Worm (Caenorhabditis elegans): ENCODE measurements around the gene Y38E10A.33.

Gene Y38E10A.33

DNA sequence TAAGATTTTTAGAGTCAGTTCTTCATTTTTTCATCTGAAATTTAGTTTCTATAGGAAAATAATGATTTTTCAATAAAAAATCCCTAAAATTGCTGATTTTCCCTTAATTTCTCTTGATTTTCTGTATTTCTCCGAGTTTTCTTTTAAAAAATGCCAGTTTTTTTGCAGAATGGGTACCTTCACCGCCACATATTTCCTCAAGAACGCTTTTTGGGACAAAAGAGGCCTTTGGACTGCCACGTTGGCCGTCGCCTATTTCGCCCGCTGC, 645 bp downstream of the Y38E10A.33 start, which contains the start of gene Y38E10A.24:
Y38E10A.24 (plus strand) TSS at position 169 of the 268 bp plus-strand sequence.
- no peak for TF ChIP-seq ham-2 (GFP tag; optimal IDR thresholded peaks at IDR 0.05)
- no peak for TF ChIP-seq sem-2 (GFP tag; optimal IDR thresholded peaks at IDR 0.05)
- TF ChIP-seq mep-1 (tag; optimal IDR thresholded peaks at IDR 0.05): no peak
- no peak for TF ChIP-seq ztf-11 (tag; optimal IDR thresholded peaks at IDR 0.05)
- TF ChIP-seq lin-32 (GFP tag; optimal IDR thresholded peaks at IDR 0.05): no peak
- no peak for TF ChIP-seq elt-3 (tag; optimal IDR thresholded peaks at IDR 0.05)

DNA sequence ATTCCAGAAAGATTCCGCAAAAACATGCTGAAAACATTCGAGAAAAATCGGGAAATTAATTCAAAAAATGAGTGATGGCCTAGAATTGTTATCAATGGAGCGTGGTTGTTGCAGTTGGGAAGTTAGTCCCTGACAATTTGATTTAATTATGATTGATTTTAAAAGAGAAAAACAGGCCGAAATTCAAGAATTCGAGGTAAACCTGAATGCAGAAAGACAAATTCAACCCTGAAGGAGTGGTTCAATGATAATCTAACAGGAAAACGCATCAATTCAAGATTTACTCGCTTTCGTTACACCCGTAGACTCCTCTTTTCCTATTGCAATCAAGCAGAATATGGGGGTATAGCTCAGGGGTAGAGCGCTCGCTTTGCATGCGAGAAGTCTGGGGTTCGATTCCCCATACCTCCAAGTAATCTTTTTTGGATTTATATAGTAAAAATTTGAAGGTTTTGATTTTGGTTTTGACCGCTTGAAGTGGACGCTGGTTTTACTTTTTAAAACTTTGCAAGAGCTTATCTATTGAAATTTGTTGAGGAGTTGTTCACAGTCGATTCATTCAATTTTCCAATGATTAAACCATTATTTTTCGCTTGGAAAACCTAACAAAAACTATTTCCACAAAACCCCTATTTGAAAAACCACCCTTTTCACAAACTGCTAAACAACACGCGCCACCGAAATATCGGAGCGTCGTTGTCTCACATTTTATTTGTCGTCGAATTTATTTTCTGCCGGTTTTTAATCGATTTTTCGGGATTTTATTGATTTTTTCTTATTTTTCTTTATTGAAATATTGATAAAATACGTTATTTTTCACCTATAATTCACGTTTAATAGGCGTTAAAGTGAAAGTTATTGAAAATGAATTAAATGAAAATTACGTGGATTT, 1.2 kb downstream of the Y38E10A.33 start:
- peak; percentile 63 for TF ChIP-seq M03D4.4 (tag; optimal IDR thresholded peaks at IDR 0.05)
- TF ChIP-seq nhr-12 (tag; optimal IDR thresholded peaks at IDR 0.05): no peak
- peak; percentile 48 for TF ChIP-seq sptf-1 (tag; optimal IDR thresholded peaks at IDR 0.05)
- TF ChIP-seq elt-3 (tag; optimal IDR thresholded peaks at IDR 0.05): no peak
- peak; percentile 55 for TF ChIP-seq nhr-237 (tag; optimal IDR thresholded peaks at IDR 0.05)
- TF ChIP-seq lin-32 (GFP tag; optimal IDR thresholded peaks at IDR 0.05): no peak
- no peak for TF ChIP-seq snpc-4 (tag; optimal IDR thresholded peaks at IDR 0.05)
- TF ChIP-seq mab-5 (tag; optimal IDR thresholded peaks at IDR 0.05): no peak
- TF ChIP-seq ceh-83 (GFP tag; optimal IDR thresholded peaks at IDR 0.05): peak; percentile 72
- peak; percentile 33 for TF ChIP-seq lin-13 (tag; optimal IDR thresholded peaks at IDR 0.05)
- peak; percentile 15 for TF ChIP-seq bed-3 (GFP tag; optimal IDR thresholded peaks at IDR 0.05)
- TF ChIP-seq hlh-1 (tag; optimal IDR thresholded peaks at IDR 0.05): no peak
- peak; percentile 13 for TF ChIP-seq tbx-8 (GFP tag; optimal IDR thresholded peaks at IDR 0.05)
- TF ChIP-seq flh-1 (GFP tag; optimal IDR thresholded peaks at IDR 0.05): no peak
- no peak for TF ChIP-seq nhr-28 (tag; optimal IDR thresholded peaks at IDR 0.05)
- TF ChIP-seq nhr-2 (tag; optimal IDR thresholded peaks at IDR 0.05): no peak
- TF ChIP-seq unc-39 (tag; optimal IDR thresholded peaks at IDR 0.05): no peak
- TF ChIP-seq blmp-1 (tag; optimal IDR thresholded peaks at IDR 0.05): peak; percentile 21
- no peak for TF ChIP-seq elt-1 (tag; optimal IDR thresholded peaks at IDR 0.05; ENCODE audit: borderline replicate concordance, insufficient read depth)
- peak; percentile 18 for TF ChIP-seq ceh-39 (tag; optimal IDR thresholded peaks at IDR 0.05)
- TF ChIP-seq drap-1 (GFP tag; optimal IDR thresholded peaks at IDR 0.05): peak; percentile 47
- TF ChIP-seq zip-8 (tag; optimal IDR thresholded peaks at IDR 0.05): no peak
- TF ChIP-seq ham-2 (GFP tag; optimal IDR thresholded peaks at IDR 0.05): peak; percentile 27
- peak; percentile 96 for TF ChIP-seq ces-1 (GFP tag; optimal IDR thresholded peaks at IDR 0.05)
- TF ChIP-seq ztf-11 (tag; optimal IDR thresholded peaks at IDR 0.05): no peak
- TF ChIP-seq pha-4 (tag; optimal IDR thresholded peaks at IDR 0.05): peak; percentile 47
- peak; percentile 51 for TF ChIP-seq cnd-1 (tag; optimal IDR thresholded peaks at IDR 0.05)
- peak; percentile 60 for TF ChIP-seq mls-2 (tag; optimal IDR thresholded peaks at IDR 0.05)
- TF ChIP-seq nhr-76 (tag; optimal IDR thresholded peaks at IDR 0.05): no peak
- no peak for TF ChIP-seq ceh-43 (GFP tag; optimal IDR thresholded peaks at IDR 0.05)
- peak; percentile 70 for TF ChIP-seq mep-1 (tag; optimal IDR thresholded peaks at IDR 0.05)
- TF ChIP-seq lsy-2 (tag; optimal IDR thresholded peaks at IDR 0.05): peak; percentile 36
- peak; percentile 37 for TF ChIP-seq sem-2 (GFP tag; optimal IDR thresholded peaks at IDR 0.05)
- TF ChIP-seq unc-62 (GFP tag; optimal IDR thresholded peaks at IDR 0.05): peak; percentile 8
- no peak for TF ChIP-seq unc-120 (tag; optimal IDR thresholded peaks at IDR 0.05; ENCODE audit: poor library complexity, severe bottlenecking)

DNA sequence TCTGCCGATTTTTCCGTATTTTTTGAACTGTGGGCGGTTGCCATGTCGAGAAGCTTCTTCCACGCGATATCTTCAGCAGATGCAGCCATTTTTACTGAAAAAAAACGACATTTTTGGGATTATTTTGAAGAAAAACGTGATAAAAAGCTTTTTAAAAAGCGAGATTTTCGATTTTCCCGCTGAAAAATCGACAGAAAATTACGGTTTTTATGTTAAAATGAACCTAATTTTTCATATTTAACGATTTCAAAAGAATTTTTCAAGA, 1.8 kb downstream of the Y38E10A.33 start, which contains the start of gene Y38E10A.22:
Y38E10A.22 (minus strand) TSS at position 101 of the 265 bp plus-strand sequence.
- TF ChIP-seq ces-1 (GFP tag; optimal IDR thresholded peaks at IDR 0.05): no peak
- no peak for TF ChIP-seq unc-120 (tag; optimal IDR thresholded peaks at IDR 0.05; ENCODE audit: poor library complexity, severe bottlenecking)
- TF ChIP-seq ceh-39 (tag; optimal IDR thresholded peaks at IDR 0.05): no peak
- no peak for TF ChIP-seq elt-1 (tag; optimal IDR thresholded peaks at IDR 0.05; ENCODE audit: borderline replicate concordance, insufficient read depth)
- TF ChIP-seq mep-1 (tag; optimal IDR thresholded peaks at IDR 0.05): no peak
- TF ChIP-seq nhr-76 (tag; optimal IDR thresholded peaks at IDR 0.05): no peak
- no peak for TF ChIP-seq bed-3 (GFP tag; optimal IDR thresholded peaks at IDR 0.05)
- no peak for TF ChIP-seq pha-4 (tag; optimal IDR thresholded peaks at IDR 0.05)
- no peak for TF ChIP-seq drap-1 (GFP tag; optimal IDR thresholded peaks at IDR 0.05)
- no peak for TF ChIP-seq ceh-83 (GFP tag; optimal IDR thresholded peaks at IDR 0.05)
- no peak for TF ChIP-seq lin-32 (GFP tag; optimal IDR thresholded peaks at IDR 0.05)
- TF ChIP-seq sptf-1 (tag; optimal IDR thresholded peaks at IDR 0.05): no peak
- no peak for TF ChIP-seq nhr-2 (tag; optimal IDR thresholded peaks at IDR 0.05)
- no peak for TF ChIP-seq ham-2 (GFP tag; optimal IDR thresholded peaks at IDR 0.05)
- TF ChIP-seq ceh-43 (GFP tag; optimal IDR thresholded peaks at IDR 0.05): no peak
- TF ChIP-seq unc-62 (GFP tag; optimal IDR thresholded peaks at IDR 0.05): no peak
- TF ChIP-seq lin-13 (tag; optimal IDR thresholded peaks at IDR 0.05): no peak
- no peak for TF ChIP-seq unc-39 (tag; optimal IDR thresholded peaks at IDR 0.05)
